Fruit fly (Drosophila melanogaster): ENCODE results near the gene Teh1.

- TF ChIP-seq Myc (optimal IDR thresholded peaks at IDR 0.05) (no peak), h (optimal IDR thresholded peaks at IDR 0.05) (no peak), psq (optimal IDR thresholded peaks at IDR 0.05) (no peak), Sin3A (optimal IDR thresholded peaks at IDR 0.05) (no peak)
Observed at dm6 chr3R:9884461-9885185, 16.7 kb upstream of the Teh1 start.
